Fruit fly (Drosophila melanogaster) whole organism, adult: Measurements from ENCODE around the gene stai.

Source experiments
- CG11617 ChIP-seq: fragments of 200-800 bp; sonication (Bioruptor generic); optimal IDR thresholded peaks from 2 replicates; lab custom pipeline; 2017; ENCODE audit warnings: mild to moderate bottlenecking, missing biosample characterization, missing genetic modification reagents, missing genetic modification characterization
- CG33017 ChIP-seq: fragments of 200-800 bp; sonication (Bioruptor generic); optimal IDR thresholded peaks from 2 replicates; lab custom pipeline; 2018; ENCODE audit warnings: missing biosample characterization, mild to moderate bottlenecking, missing genetic modification characterization, moderate library complexity
- CG7045 ChIP-seq: fragments of 200-800 bp; sonication (Bioruptor generic); optimal IDR thresholded peaks from 2 replicates; lab custom pipeline; 2017; ENCODE audit warnings: missing biosample characterization, mild to moderate bottlenecking, missing genetic modification characterization
- Clk ChIP-seq: fragments of 200-800 bp; sonication (Bioruptor generic); optimal IDR thresholded peaks from 2 replicates; lab custom pipeline; 2017; ENCODE audit warnings: missing biosample characterization, missing genetic modification characterization
- Crg-1 ChIP-seq: fragments of 200-800 bp; sonication (Bioruptor generic); optimal IDR thresholded peaks from 2 replicates; lab custom pipeline; 2016; ENCODE audit warnings: missing biosample characterization, missing genetic modification characterization
- Hr96 ChIP-seq: fragments of 200-800 bp; sonication (Bioruptor generic); optimal IDR thresholded peaks from 2 replicates; lab custom pipeline; 2016; ENCODE audit warnings: missing biosample characterization, missing genetic modification characterization
- tj ChIP-seq: fragments of 200-800 bp; sonication (Bioruptor generic); optimal IDR thresholded peaks from 3 replicates; lab custom pipeline; 2017; ENCODE audit warnings: missing biosample characterization, mild to moderate bottlenecking, missing genetic modification characterization, moderate library complexity

- peak; percentile 55 for TF ChIP-seq CG33017
- TF ChIP-seq Crg-1: peak; percentile 81
- no peak for TF ChIP-seq Hr96 (GFP tag; lab: Kevin White, UChicago)
- peak; percentile 91 for TF ChIP-seq Clk
- peak; percentile 13 for TF ChIP-seq CG7045 (GFP tag; lab: Kevin White, UChicago)
- peak; percentile 100 for TF ChIP-seq tj (GFP tag; lab: Kevin White, UChicago)
- TF ChIP-seq CG11617 (GFP tag; lab: Kevin White, UChicago): peak; percentile 48
Observed at dm6 chr2L:6078757-6079351, 21.3 kb upstream of the stai start.
